Worm (Caenorhabditis elegans) whole organism, L2 larva: ENCODE data around the gene ZK470.1.

Experiments
- alr-1 ChIP-seq: fragments of 150-350 bp; optimal IDR thresholded peaks from 2 replicates; lab custom pipeline; 2014; ENCODE audit warnings: missing biosample characterization, missing genetic modification characterization
- ama-1 ChIP-seq: fragments of 150-350 bp; optimal IDR thresholded peaks from 2 replicates; lab custom pipeline; 2018; ENCODE audit warnings: inconsistent platforms
- blmp-1 ChIP-seq: sonication (generic microtip); optimal IDR thresholded peaks from 2 replicates; lab custom pipeline; 2017; ENCODE audit warnings: missing genetic modification characterization, mild to moderate bottlenecking, missing compliant biosample characterization, antibody characterized with exemption, moderate library complexity; ENCODE audit not compliant: insufficient read depth
- lin-13 ChIP-seq: fragments of 150-350 bp; optimal IDR thresholded peaks from 2 replicates; lab custom pipeline; 2014; ENCODE audit warnings: missing biosample characterization, missing genetic modification reagents, missing genetic modification characterization
- lin-39 ChIP-seq: fragments of 150-350 bp; optimal IDR thresholded peaks from 2 replicates; lab custom pipeline; 2014; ENCODE audit warnings: missing biosample characterization, missing genetic modification reagents, missing genetic modification characterization
- nhr-12 ChIP-seq: fragments of 150-350 bp; optimal IDR thresholded peaks from 2 replicates; lab custom pipeline; 2014; ENCODE audit warnings: missing biosample characterization, missing genetic modification characterization
- nhr-237 ChIP-seq: fragments of 150-350 bp; optimal IDR thresholded peaks from 2 replicates; lab custom pipeline; 2014; ENCODE audit warnings: missing biosample characterization, missing genetic modification characterization
- skn-1 ChIP-seq: sonication (generic microtip); optimal IDR thresholded peaks from 2 replicates; lab custom pipeline; 2017; ENCODE audit warnings: missing biosample characterization, missing genetic modification characterization

DNA sequence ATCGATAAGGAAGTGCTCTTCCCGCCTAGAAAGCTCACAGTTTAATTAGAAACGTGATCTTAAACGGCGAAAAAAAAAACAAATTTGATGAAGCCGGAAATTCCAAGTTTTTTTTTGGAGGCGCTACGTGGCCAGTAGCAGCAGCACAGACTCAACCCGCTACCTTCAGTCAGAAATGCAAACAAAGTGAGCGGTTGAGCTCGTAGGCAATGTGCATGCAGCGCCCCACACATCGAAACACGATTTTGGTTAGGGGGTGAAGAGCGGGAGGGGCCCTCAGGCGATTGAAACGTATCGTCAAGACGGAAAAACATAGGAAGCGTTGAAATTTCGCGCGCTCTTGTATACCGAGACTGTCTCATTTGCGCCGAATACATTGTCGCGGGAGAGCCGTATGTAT, 12.3 kb upstream of the ZK470.1 start:
- TF ChIP-seq lin-13 (GFP tag; lab: Kevin White, UChicago) = no peak
- no peak for TF ChIP-seq ama-1 (lab: Kevin White, UChicago)
- TF ChIP-seq blmp-1 (tag; lab: Kevin White, UChicago) = no peak
- no peak for TF ChIP-seq lin-39 (tag; lab: Kevin White, UChicago)
- TF ChIP-seq nhr-12 (tag; lab: Kevin White, UChicago) = no peak
- TF ChIP-seq nhr-237 (tag; lab: Kevin White, UChicago) = no peak
- TF ChIP-seq skn-1 (tag; lab: Kevin White, UChicago) = no peak
- TF ChIP-seq alr-1 = no peak
